Worm (Caenorhabditis elegans) whole organism, late embryonic: ENCODE measurements around the gene syg-1.

ENCODE experiments used
- F13H6.1 ChIP-seq: sonication (generic microtip); optimal IDR thresholded peaks from 2 replicates; lab custom pipeline; 2016; ENCODE audit warnings: missing genetic modification characterization, missing compliant biosample characterization
- Y22D7AL.16 ChIP-seq: sonication (generic microtip); optimal IDR thresholded peaks from 2 replicates; lab custom pipeline; 2016; ENCODE audit warnings: missing genetic modification characterization, missing compliant biosample characterization
- hlh-13 ChIP-seq: fragments of 200-800 bp; sonication (Bioruptor generic); optimal IDR thresholded peaks from 2 replicates; lab custom pipeline; 2018; ENCODE audit warnings: mild to moderate bottlenecking, missing genetic modification characterization, missing compliant biosample characterization
- hlh-8 ChIP-seq: sonication (generic microtip); optimal IDR thresholded peaks from 2 replicates; lab custom pipeline; 2016; ENCODE audit warnings: missing genotype, missing genetic modification characterization, missing compliant biosample characterization
- odd-2 ChIP-seq: sonication (generic microtip); optimal IDR thresholded peaks from 2 replicates; lab custom pipeline; 2017; ENCODE audit warnings: antibody characterized with exemption, mild to moderate bottlenecking, missing genetic modification characterization, missing compliant biosample characterization
- unc-55 ChIP-seq: sonication (generic microtip); optimal IDR thresholded peaks from 2 replicates; lab custom pipeline; 2017; ENCODE audit warnings: missing biosample characterization, missing genetic modification reagents, missing genetic modification characterization
- unc-86 ChIP-seq: sonication (generic microtip); optimal IDR thresholded peaks from 2 replicates; lab custom pipeline; 2016; ENCODE audit warnings: missing genetic modification characterization, missing compliant biosample characterization

- TF ChIP-seq Y22D7AL.16 (tag; lab: Kevin White, UChicago) (no peak), unc-86 (tag; lab: Kevin White, UChicago) (no peak), hlh-8 (tag; lab: Kevin White, UChicago) (no peak), F13H6.1 (tag; lab: Kevin White, UChicago) (peak; percentile 87), unc-55 (GFP tag; lab: Kevin White, UChicago) (peak; percentile 97), hlh-13 (GFP tag; lab: Kevin White, UChicago) (no peak), odd-2 (tag; lab: Kevin White, UChicago) (no peak)
Observed at ce11 chrX:2536246-2536772, 21.2 kb upstream of the syg-1 start.
